Fruit fly (Drosophila melanogaster) whole organism, prepupa: Measurements from ENCODE around the gene CG13995.

Experiments
- CG10631 ChIP-seq: fragments of 200-800 bp; sonication (Bioruptor generic); optimal IDR thresholded peaks from 2 replicates; lab custom pipeline; 2016; ENCODE audit warnings: missing biosample characterization, missing genetic modification characterization
- CG11294 ChIP-seq: fragments of 200-800 bp; sonication (Bioruptor generic); IDR thresholded peaks from 2 replicates; pipeline ENCODE4 v1.3.6; 2022; ENCODE audit warnings: missing biosample characterization, missing genetic modification characterization
- CG11762 ChIP-seq: fragments of 200-800 bp; sonication (Bioruptor generic); optimal IDR thresholded peaks from 3 replicates; lab custom pipeline; 2016; ENCODE audit warnings: missing biosample characterization, missing genetic modification characterization; ENCODE audit not compliant: insufficient read depth
- CG11902 ChIP-seq: fragments of 200-800 bp; sonication (Bioruptor generic); optimal IDR thresholded peaks from 3 replicates; lab custom pipeline; 2016; ENCODE audit warnings: missing biosample characterization, missing genetic modification characterization
- CG15336 ChIP-seq: fragments of 200-800 bp; sonication (Bioruptor generic); IDR thresholded peaks from 2 replicates; pipeline ENCODE4 v1.3.6; 2022; ENCODE audit warnings: missing biosample characterization, missing genetic modification characterization
- CG1621 ChIP-seq: fragments of 200-800 bp; sonication (Bioruptor generic); optimal IDR thresholded peaks from 3 replicates; lab custom pipeline; 2018; ENCODE audit warnings: missing biosample characterization, mild to moderate bottlenecking, missing genetic modification characterization
- CG3032 ChIP-seq: fragments of 200-800 bp; optimal IDR thresholded peaks from 2 replicates; lab custom pipeline; 2019; ENCODE audit warnings: missing biosample characterization, mild to moderate bottlenecking, missing genetic modification characterization, moderate library complexity
- CG31627 ChIP-seq: fragments of 200-800 bp; sonication (Bioruptor generic); optimal IDR thresholded peaks from 3 replicates; lab custom pipeline; 2016; ENCODE audit warnings: missing biosample characterization, missing genetic modification characterization
- CG34406 ChIP-seq: fragments of 200-800 bp; sonication (Bioruptor generic); optimal IDR thresholded peaks from 3 replicates; lab custom pipeline; 2016; ENCODE audit warnings: missing biosample characterization, missing genetic modification characterization
- CG3919 ChIP-seq: fragments of 200-800 bp; sonication (Bioruptor generic); optimal IDR thresholded peaks from 3 replicates; lab custom pipeline; 2016; ENCODE audit warnings: missing biosample characterization, missing genetic modification characterization
- CG6163 ChIP-seq: fragments of 200-800 bp; sonication (Bioruptor generic); IDR thresholded peaks from 3 replicates; pipeline ENCODE4 v1.3.6; 2022; ENCODE audit warnings: missing biosample characterization, missing genetic modification characterization
- CG6276 ChIP-seq: fragments of 200-800 bp; sonication (Bioruptor generic); optimal IDR thresholded peaks from 2 replicates; lab custom pipeline; 2017; ENCODE audit warnings: missing biosample characterization, mild to moderate bottlenecking, missing genetic modification characterization
- CG6792 ChIP-seq: fragments of 200-800 bp; sonication (Bioruptor generic); optimal IDR thresholded peaks from 3 replicates; lab custom pipeline; 2016; ENCODE audit warnings: missing biosample characterization, missing genetic modification characterization
- CG6854 ChIP-seq: fragments of 200-800 bp; sonication (Bioruptor generic); optimal IDR thresholded peaks from 2 replicates; lab custom pipeline; 2017; ENCODE audit warnings: missing biosample characterization, mild to moderate bottlenecking, missing genetic modification characterization
- CG7368 ChIP-seq: fragments of 200-800 bp; sonication (Bioruptor generic); optimal IDR thresholded peaks from 3 replicates; lab custom pipeline; 2016; ENCODE audit warnings: missing biosample characterization, missing genetic modification characterization
- CG8119 ChIP-seq: fragments of 200-800 bp; sonication (Bioruptor generic); IDR thresholded peaks from 3 replicates; pipeline ENCODE4 v1.3.6; 2022; ENCODE audit warnings: missing biosample characterization, missing genetic modification characterization
- CG8319 ChIP-seq: fragments of 200-800 bp; sonication (Bioruptor generic); optimal IDR thresholded peaks from 3 replicates; lab custom pipeline; 2016; ENCODE audit warnings: missing biosample characterization, missing genetic modification characterization
- CG9139 ChIP-seq: fragments of 200-800 bp; sonication (Bioruptor generic); optimal IDR thresholded peaks from 3 replicates; lab custom pipeline; 2017; ENCODE audit warnings: missing biosample characterization, mild to moderate bottlenecking, missing genetic modification characterization
- Eip75B ChIP-seq: fragments of 200-800 bp; sonication (Bioruptor generic); optimal IDR thresholded peaks from 3 replicates; lab custom pipeline; 2016; ENCODE audit warnings: missing biosample characterization, missing genetic modification characterization
- Eip78C ChIP-seq: fragments of 200-800 bp; sonication (Bioruptor generic); peaks from one replicate; lab custom pipeline; 2016; ENCODE audit warnings: missing biosample characterization, missing genetic modification characterization
- Ets96B ChIP-seq: fragments of 200-800 bp; optimal IDR thresholded peaks from 2 replicates; lab custom pipeline; 2019; ENCODE audit warnings: missing biosample characterization, mild to moderate bottlenecking, missing genetic modification characterization, moderate library complexity
- Gug ChIP-seq: fragments of 200-800 bp; sonication (Bioruptor generic); IDR thresholded peaks from 2 replicates; pipeline ENCODE4 v1.3.6; 2022; ENCODE audit warnings: missing biosample characterization, missing genetic modification characterization
- Hr38 ChIP-seq: sonication (Bioruptor generic); optimal IDR thresholded peaks from 2 replicates; lab custom pipeline; 2016; ENCODE audit warnings: missing biosample characterization, missing genetic modification characterization
- Hr39 ChIP-seq: fragments of 200-800 bp; sonication (Bioruptor generic); optimal IDR thresholded peaks from 2 replicates; lab custom pipeline; 2016; ENCODE audit warnings: missing biosample characterization, missing genetic modification characterization
- Hr4 ChIP-seq: fragments of 200-800 bp; sonication (Bioruptor generic); optimal IDR thresholded peaks from 3 replicates; lab custom pipeline; 2016; ENCODE audit warnings: missing biosample characterization, missing genetic modification characterization
- Met ChIP-seq: fragments of 200-800 bp; sonication (Bioruptor generic); optimal IDR thresholded peaks from 3 replicates; lab custom pipeline; 2016; ENCODE audit warnings: missing biosample characterization, missing genetic modification characterization
- OdsH ChIP-seq: fragments of 200-800 bp; sonication (Bioruptor generic); optimal IDR thresholded peaks from 3 replicates; lab custom pipeline; 2016; ENCODE audit warnings: missing biosample characterization, missing genetic modification characterization
- Smox ChIP-seq: fragments of 200-800 bp; sonication (Bioruptor generic); optimal IDR thresholded peaks from 3 replicates; lab custom pipeline; 2016; ENCODE audit warnings: missing biosample characterization, missing genetic modification characterization
- Sox14 ChIP-seq: fragments of 200-800 bp; sonication (Bioruptor generic); optimal IDR thresholded peaks from 3 replicates; lab custom pipeline; 2016; ENCODE audit warnings: missing biosample characterization, missing genetic modification characterization
- Sox15 ChIP-seq: fragments of 200-800 bp; sonication (Bioruptor generic); optimal IDR thresholded peaks from 3 replicates; lab custom pipeline; 2016; ENCODE audit warnings: missing biosample characterization, missing genetic modification characterization
- achi ChIP-seq: fragments of 200-800 bp; sonication (Bioruptor generic); optimal IDR thresholded peaks from 3 replicates; lab custom pipeline; 2016; ENCODE audit warnings: missing biosample characterization, missing genetic modification characterization
- acj6 ChIP-seq: fragments of 200-800 bp; sonication (Bioruptor generic); optimal IDR thresholded peaks from 3 replicates; lab custom pipeline; 2016; ENCODE audit warnings: missing biosample characterization, missing genetic modification characterization
- dac ChIP-seq: fragments of 200-800 bp; sonication (Bioruptor generic); optimal IDR thresholded peaks from 2 replicates; lab custom pipeline; 2017; ENCODE audit warnings: missing biosample characterization, mild to moderate bottlenecking, missing genetic modification characterization
- eg ChIP-seq: fragments of 200-800 bp; sonication (Bioruptor generic); IDR thresholded peaks from 3 replicates; pipeline ENCODE4 v1.3.6; 2022; ENCODE audit warnings: missing biosample characterization, missing genetic modification characterization
- esn ChIP-seq: fragments of 200-800 bp; sonication (Bioruptor generic); optimal IDR thresholded peaks from 2 replicates; lab custom pipeline; 2016; ENCODE audit warnings: missing biosample characterization, mild to moderate bottlenecking, missing genetic modification characterization, moderate library complexity
- fd85E ChIP-seq: fragments of 200-800 bp; sonication (Bioruptor generic); optimal IDR thresholded peaks from 3 replicates; lab custom pipeline; 2016; ENCODE audit warnings: missing biosample characterization, missing genetic modification characterization
- fkh ChIP-seq: fragments of 200-800 bp; sonication (Bioruptor generic); optimal IDR thresholded peaks from 3 replicates; lab custom pipeline; 2017; ENCODE audit warnings: missing biosample characterization, mild to moderate bottlenecking, missing genetic modification characterization, moderate library complexity
- lz ChIP-seq: fragments of 200-800 bp; sonication (Bioruptor generic); optimal IDR thresholded peaks from 3 replicates; lab custom pipeline; 2016; ENCODE audit warnings: missing biosample characterization, missing genetic modification characterization
- net ChIP-seq: fragments of 200-800 bp; sonication (Bioruptor generic); optimal IDR thresholded peaks from 3 replicates; lab custom pipeline; 2016; ENCODE audit warnings: missing biosample characterization, missing genetic modification characterization
- spab ChIP-seq: fragments of 200-800 bp; sonication (Bioruptor generic); optimal IDR thresholded peaks from 2 replicates; lab custom pipeline; 2017; ENCODE audit warnings: missing biosample characterization, mild to moderate bottlenecking, missing genetic modification characterization, missing genetic modification reagents
- ss ChIP-seq, 2 experiments: fragments of 200-800 bp; sonication (Bioruptor generic); optimal IDR thresholded peaks; 2 replicates in 1 of 2; 3 replicates in 1 of 2; lab custom pipeline; 2017 to 2018; ENCODE audit warnings: mild to moderate bottlenecking in 2 of 2, missing biosample characterization in 2 of 2, missing genetic modification characterization in 2 of 2, moderate library complexity in 1 of 2
- svp ChIP-seq: fragments of 200-800 bp; sonication (Bioruptor generic); peaks from one replicate; lab custom pipeline; 2016; ENCODE audit warnings: missing biosample characterization, missing genetic modification characterization
- topi ChIP-seq: fragments of 200-800 bp; sonication (Bioruptor generic); optimal IDR thresholded peaks from 3 replicates; lab custom pipeline; 2016; ENCODE audit warnings: missing biosample characterization, missing genetic modification characterization

The CG13995 gene

dm6 chr2L:6098479-6099269 lies 44.6 kb downstream of the CG13995 start, which contains the start of gene CG9175:
Gene CG9175 (minus strand): TSS chr2L:6098966.
- TF ChIP-seq acj6 (GFP tag; lab: Kevin White, UChicago) (no peak), lz (GFP tag; lab: Kevin White, UChicago) (peak; percentile 14), ss (GFP tag; optimal IDR thresholded peaks at IDR 0.05; lab: Kevin White, UChicago) (no peak), Eip78C (GFP tag; lab: Kevin White, UChicago) (peak; percentile 80), Sox14 (GFP tag; lab: Kevin White, UChicago) (peak; percentile 47), CG6854 (GFP tag; lab: Kevin White, UChicago) (no peak), svp (GFP tag; lab: Kevin White, UChicago) (peak; percentile 96), CG31627 (GFP tag; lab: Kevin White, UChicago) (peak; percentile 21), CG3919 (GFP tag; lab: Kevin White, UChicago) (no peak), topi (no peak), fkh (GFP tag; lab: Kevin White, UChicago) (peak; percentile 38), Met (GFP tag; lab: Kevin White, UChicago) (no peak), CG1621 (tag; lab: Kevin White, UChicago) (peak; percentile 49)

- TF ChIP-seq acj6 (GFP tag; lab: Kevin White, UChicago) (no peak), spab (no peak), Smox (GFP tag; lab: Kevin White, UChicago) (no peak), Met (GFP tag; lab: Kevin White, UChicago) (peak; percentile 33), esn (GFP tag; lab: Kevin White, UChicago) (no peak), CG7368 (GFP tag; lab: Kevin White, UChicago) (no peak), CG11762 (GFP tag; lab: Kevin White, UChicago) (no peak), Hr4 (GFP tag; lab: Kevin White, UChicago) (no peak), Gug (GFP tag; lab: Robert Waterston, UW) (no peak), Eip78C (GFP tag; lab: Kevin White, UChicago) (peak; percentile 63), Hr39 (GFP tag; lab: Kevin White, UChicago) (no peak), svp (GFP tag; lab: Kevin White, UChicago) (no peak), OdsH (no peak), CG8319 (GFP tag; lab: Kevin White, UChicago) (no peak), CG11294 (no peak), CG1621 (tag; lab: Kevin White, UChicago) (no peak), CG31627 (GFP tag; lab: Kevin White, UChicago) (no peak), CG34406 (GFP tag; lab: Kevin White, UChicago) (no peak), Sox14 (GFP tag; lab: Kevin White, UChicago) (peak; percentile 54), CG3032 (no peak), CG6276 (no peak), CG6854 (GFP tag; lab: Kevin White, UChicago) (no peak)
These were observed 45.2 kb downstream of the CG13995 start for dm6 chr2L:6099270-6099644.

dm6 chr2L:6100202-6100689 lies 46.1 kb downstream of the CG13995 start, which contains the start of gene stai:
Gene stai (plus strand): TSS chr2L:6100377.
- no peak for TF ChIP-seq acj6 (GFP tag; lab: Kevin White, UChicago)
- no peak for TF ChIP-seq CG6792 (GFP tag; lab: Kevin White, UChicago)
- TF ChIP-seq lz (GFP tag; lab: Kevin White, UChicago), result peak; percentile 13
- peak; percentile 57 for TF ChIP-seq CG3919 (GFP tag; lab: Kevin White, UChicago)
- no peak for TF ChIP-seq CG11294
- TF ChIP-seq eg (GFP tag; lab: Robert Waterston, UW), result peak; percentile 54
- no peak for TF ChIP-seq Sox15 (GFP tag; lab: Kevin White, UChicago)
- peak; percentile 21 for TF ChIP-seq dac (GFP tag; lab: Kevin White, UChicago)
- TF ChIP-seq CG7368 (GFP tag; lab: Kevin White, UChicago), result peak; percentile 17
- TF ChIP-seq CG11762 (GFP tag; lab: Kevin White, UChicago), result peak; percentile 12
- TF ChIP-seq fd85E (GFP tag; lab: Kevin White, UChicago), result no peak
- peak; percentile 59 to 74 for TF ChIP-seq ss (GFP tag; optimal IDR thresholded peaks at IDR 0.05; lab: Kevin White, UChicago)
- TF ChIP-seq achi (GFP tag; lab: Kevin White, UChicago), result peak; percentile 15
- no peak for TF ChIP-seq CG31627 (GFP tag; lab: Kevin White, UChicago)
- TF ChIP-seq Smox (GFP tag; lab: Kevin White, UChicago), result no peak
- no peak for TF ChIP-seq Gug (GFP tag; lab: Robert Waterston, UW)
- peak; percentile 25; the same call in 1 of the 2 replicates for TF ChIP-seq CG15336
- TF ChIP-seq Hr38 (GFP tag; lab: Kevin White, UChicago), result no peak
- TF ChIP-seq svp (GFP tag; lab: Kevin White, UChicago), result peak; percentile 93
- TF ChIP-seq CG9139, result peak; percentile 51
- TF ChIP-seq CG6854 (GFP tag; lab: Kevin White, UChicago), result peak; percentile 68
- TF ChIP-seq Met (GFP tag; lab: Kevin White, UChicago), result peak; percentile 17
- TF ChIP-seq topi, result peak; percentile 34
- TF ChIP-seq CG6163 (GFP tag; lab: Robert Waterston, UW), result peak; percentile 83; the same call in 2 of the 3 replicates
- no peak for TF ChIP-seq CG11902
- TF ChIP-seq net, result peak; percentile 41
- peak; percentile 86 for TF ChIP-seq Eip78C (GFP tag; lab: Kevin White, UChicago)
- TF ChIP-seq Ets96B, result no peak
- peak; percentile 39; the same call in 1 of the 3 replicates for TF ChIP-seq CG8119 (GFP tag; lab: Robert Waterston, UW)
- no peak for TF ChIP-seq CG10631 (GFP tag; lab: Kevin White, UChicago)
- no peak for TF ChIP-seq CG34406 (GFP tag; lab: Kevin White, UChicago)
- peak; percentile 42 for TF ChIP-seq Eip75B (GFP tag; lab: Kevin White, UChicago)
